Worm (Caenorhabditis elegans): Measurements from ENCODE around the gene F34H10.1.
A peak's percentile ranks its signal among the peaks of the same experiment; 100 is the strongest.

F34H10.1 gene

ce11 chrX:9637700-9638099 lies 11.8 kb downstream of the F34H10.1 start (continued):
- no peak for TF ChIP-seq efl-1 (optimal IDR thresholded peaks at IDR 0.05)
- TF ChIP-seq efl-1 (GFP tag; optimal IDR thresholded peaks at IDR 0.05 in 1 of 2): peak in 1 of 2 experiments; percentile 80
- TF ChIP-seq hlh-4 (tag; optimal IDR thresholded peaks at IDR 0.05): no peak
- no peak for TF ChIP-seq zip-4 (GFP tag; optimal IDR thresholded peaks at IDR 0.05)
- TF ChIP-seq lin-14 (GFP tag; optimal IDR thresholded peaks at IDR 0.05): peak; percentile 31
- no peak for TF ChIP-seq unc-130 (tag; optimal IDR thresholded peaks at IDR 0.05)
- peak; percentile 11 for TF ChIP-seq aly-2 (tag; optimal IDR thresholded peaks at IDR 0.05)
- peak; percentile 61 for TF ChIP-seq rnt-1 (tag; optimal IDR thresholded peaks at IDR 0.05)
- peak; percentile 11 to 24 (median 20) for TF ChIP-seq ceh-82 (tag; optimal IDR thresholded peaks at IDR 0.05)
- TF ChIP-seq vab-15 (tag; optimal IDR thresholded peaks at IDR 0.05): no peak
- TF ChIP-seq lin-39 (tag; optimal IDR thresholded peaks at IDR 0.05): no peak
- TF ChIP-seq ztf-11 (tag; optimal IDR thresholded peaks at IDR 0.05): no peak
- peak in 1 of 2 experiments; percentile 37 for TF ChIP-seq lsy-2 (tag; optimal IDR thresholded peaks at IDR 0.05)
- no peak for TF ChIP-seq aha-1 (tag; optimal IDR thresholded peaks at IDR 0.05)
- TF ChIP-seq jun-1 (tag; optimal IDR thresholded peaks at IDR 0.05): no peak
- TF ChIP-seq mab-9 (GFP tag; IDR thresholded peaks at IDR 0.05): no peak
- TF ChIP-seq ceh-63 (GFP tag; optimal IDR thresholded peaks at IDR 0.05): no peak
- TF ChIP-seq nhr-19 (GFP tag; conservative IDR thresholded peaks at IDR 0.05): peak; percentile 48; the same call in 1 of the 2 replicates
- TF ChIP-seq fos-1 (tag; optimal IDR thresholded peaks at IDR 0.05): no peak
- TF ChIP-seq C34B4.2 (tag; optimal IDR thresholded peaks at IDR 0.05): no peak
- no peak for TF ChIP-seq ceh-90 (tag; optimal IDR thresholded peaks at IDR 0.05)
- no peak for TF ChIP-seq mep-1 (tag; optimal IDR thresholded peaks at IDR 0.05)
- TF ChIP-seq nhr-237 (tag; optimal IDR thresholded peaks at IDR 0.05): no peak
- TF ChIP-seq snu-23 (GFP tag; optimal IDR thresholded peaks at IDR 0.05): peak; percentile 38
- TF ChIP-seq pag-3 (tag; optimal IDR thresholded peaks at IDR 0.05; ENCODE audit: borderline replicate concordance, insufficient read depth): no peak
- no peak for TF ChIP-seq ets-5 (GFP tag; IDR thresholded peaks at IDR 0.05)
- peak in 1 of 3 experiments; percentile 10 for TF ChIP-seq dpl-1 (GFP tag; optimal IDR thresholded peaks at IDR 0.05)
- TF ChIP-seq grh-1 (GFP tag; IDR thresholded peaks at IDR 0.05): no peak
- TF ChIP-seq nhr-47 (tag; optimal IDR thresholded peaks at IDR 0.05): peak; percentile 57
- TF ChIP-seq sox-4 (tag; optimal IDR thresholded peaks at IDR 0.05): no peak
- no peak for TF ChIP-seq unc-30 (tag; optimal IDR thresholded peaks at IDR 0.05)

ce11 chrX:9638825-9639474 lies 13.0 kb downstream of the F34H10.1 start:
- TF ChIP-seq ztf-11 (tag; optimal IDR thresholded peaks at IDR 0.05) (no peak), lir-3 (tag; optimal IDR thresholded peaks at IDR 0.05; ENCODE audit: poor library complexity) (peak; percentile 29), nhr-84 (tag; optimal IDR thresholded peaks at IDR 0.05) (no peak), lsy-2 (tag; optimal IDR thresholded peaks at IDR 0.05) (peak; percentile 8 to 48), tbx-2 (tag; optimal IDR thresholded peaks at IDR 0.05) (no peak), C34B4.2 (tag; optimal IDR thresholded peaks at IDR 0.05) (no peak), pqm-1 (tag; optimal IDR thresholded peaks at IDR 0.05) (no peak), nhr-76 (tag; optimal IDR thresholded peaks at IDR 0.05) (no peak), pag-3 (tag; optimal IDR thresholded peaks at IDR 0.05; ENCODE audit: borderline replicate concordance, insufficient read depth) (no peak), nhr-11 (tag; optimal IDR thresholded peaks at IDR 0.05) (no peak), C04F5.9 (tag; optimal IDR thresholded peaks at IDR 0.05) (no peak), xbp-1 (tag; optimal IDR thresholded peaks at IDR 0.05) (peak; percentile 41), nhr-28 (tag; optimal IDR thresholded peaks at IDR 0.05) (no peak), fos-1 (tag; optimal IDR thresholded peaks at IDR 0.05) (no peak), tlp-1 (tag; optimal IDR thresholded peaks at IDR 0.05) (no peak), mdl-1 (tag; optimal IDR thresholded peaks at IDR 0.05) (peak in 1 of 2 experiments; percentile 33), nhr-237 (tag; optimal IDR thresholded peaks at IDR 0.05) (no peak), nhr-19 (GFP tag; conservative IDR thresholded peaks at IDR 0.05) (peak; percentile 46), snu-23 (GFP tag; optimal IDR thresholded peaks at IDR 0.05) (peak; percentile 78), ces-1 (GFP tag; optimal IDR thresholded peaks at IDR 0.05) (no peak), fkh-8 (tag; optimal IDR thresholded peaks at IDR 0.05) (no peak), nhr-90 (tag; optimal IDR thresholded peaks at IDR 0.05; ENCODE audit: poor library complexity) (peak; percentile 75), ceh-82 (tag; optimal IDR thresholded peaks at IDR 0.05) (no peak), ceh-63 (GFP tag; optimal IDR thresholded peaks at IDR 0.05) (no peak), hlh-4 (tag; optimal IDR thresholded peaks at IDR 0.05) (no peak), mef-2 (tag; optimal IDR thresholded peaks at IDR 0.05) (no peak), isw-1 (GFP tag; IDR thresholded peaks at IDR 0.05) (no peak), rnt-1 (tag; optimal IDR thresholded peaks at IDR 0.05) (no peak), alr-1 (tag; optimal IDR thresholded peaks at IDR 0.05; ENCODE audit: borderline replicate concordance) (no peak), Y116A8C.19 (tag; optimal IDR thresholded peaks at IDR 0.05; ENCODE audit: borderline replicate concordance) (no peak), swsn-7 (tag; optimal IDR thresholded peaks at IDR 0.05) (peak; percentile 4), ceh-90 (tag; optimal IDR thresholded peaks at IDR 0.05) (no peak)

Data from whole organism, L1 larva.